Worm (Caenorhabditis elegans): Measurements from ENCODE around the gene Y105C5B.11.
A peak's percentile ranks its signal among the peaks of the same experiment; 100 is the strongest.

Gene Y105C5B.11

DNA sequence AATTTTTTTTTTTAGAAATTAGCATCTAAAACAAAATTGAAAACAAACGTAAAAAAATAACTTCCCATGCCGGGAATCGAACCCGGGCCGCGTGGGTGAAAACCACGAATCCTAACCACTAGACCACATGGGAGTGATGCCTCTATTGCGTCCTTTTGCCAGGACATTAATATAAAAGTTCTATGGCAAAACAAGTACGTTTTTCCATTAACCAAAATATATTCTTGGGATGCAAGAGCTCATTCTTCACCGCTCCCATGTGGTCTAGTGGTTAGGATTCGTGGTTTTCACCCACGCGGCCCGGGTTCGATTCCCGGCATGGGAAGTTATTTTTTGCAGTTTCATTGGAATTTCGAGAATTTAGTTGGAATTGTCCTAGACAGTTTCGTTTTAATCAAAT, 8.2 kb downstream of the Y105C5B.11 start (continued):
- TF ChIP-seq madf-3 (GFP tag; IDR thresholded peaks at IDR 0.05) (peak; percentile 75; the same call in 1 of the 2 replicates), cebp-2 (GFP tag; IDR thresholded peaks at IDR 0.05) (0 out of 2 replicates have a peak, but pooled peaks have one; percentile 70), him-1 (tag; optimal IDR thresholded peaks at IDR 0.05) (peak; percentile 65), ceh-40 (GFP tag; IDR thresholded peaks at IDR 0.05) (peak; percentile 54; the same call in 1 of the 2 replicates), nfyb-1 (GFP tag; IDR thresholded peaks at IDR 0.05) (peak; percentile 79), nhr-120 (GFP tag; IDR thresholded peaks at IDR 0.05) (0 out of 2 replicates have a peak, but pooled peaks have one; percentile 62), hmg-1.2 (GFP tag; IDR thresholded peaks at IDR 0.05) (peak; percentile 72), athp-1 (tag; optimal IDR thresholded peaks at IDR 0.05) (peak; percentile 67), attf-5 (GFP tag; optimal IDR thresholded peaks at IDR 0.05) (peak; percentile 11), tbp1 (GFP tag; optimal IDR thresholded peaks at IDR 0.05) (peak; percentile 94), pbrm-1 (GFP tag; IDR thresholded peaks at IDR 0.05) (peak; percentile 76), madf-6 (GFP tag; IDR thresholded peaks at IDR 0.05) (peak; percentile 62), ceh-58 (GFP tag; IDR thresholded peaks at IDR 0.05) (0 out of 2 replicates have a peak, but pooled peaks have one; percentile 4), F23B12.7 (tag; optimal IDR thresholded peaks at IDR 0.05; ENCODE audit: insufficient read depth) (peak; percentile 3), rpc-1 (optimal IDR thresholded peaks at IDR 0.05) (peak; percentile 76), rpc-1 (tag; optimal IDR thresholded peaks at IDR 0.05) (peak; percentile 86)

DNA sequence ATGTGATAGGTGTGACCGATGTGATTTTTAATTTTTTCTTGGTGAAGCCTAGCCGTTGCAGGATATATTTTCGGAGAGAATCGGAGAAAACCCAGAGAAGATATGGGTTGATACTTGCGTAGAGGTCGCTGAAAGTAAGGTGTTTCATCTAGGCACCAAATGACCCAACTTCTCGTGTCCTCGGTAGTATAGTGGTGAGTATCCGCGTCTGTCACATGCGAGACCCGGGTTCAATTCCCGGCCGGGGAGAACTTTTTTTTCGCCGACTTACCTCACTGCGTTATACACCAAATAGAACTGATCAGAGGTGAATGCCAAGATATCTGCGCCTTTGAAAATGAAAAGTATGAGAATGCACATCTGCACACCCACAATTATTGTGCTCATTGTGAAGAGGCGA, 9.5 kb downstream of the Y105C5B.11 start:
- no peak for TF ChIP-seq ceh-100 (GFP tag; IDR thresholded peaks at IDR 0.05)
- no peak for TF ChIP-seq madf-8 (GFP tag; conservative IDR thresholded peaks at IDR 0.05)
- TF ChIP-seq tlf-1 (GFP tag; optimal IDR thresholded peaks at IDR 0.05): peak; percentile 2
- TF ChIP-seq nhr-80 (tag; optimal IDR thresholded peaks at IDR 0.05): no peak
- TF ChIP-seq B0035.1 (tag; optimal IDR thresholded peaks at IDR 0.05): no peak
- TF ChIP-seq ccch-3 (GFP tag; optimal IDR thresholded peaks at IDR 0.05): peak; percentile 34
- TF ChIP-seq madf-10 (tag; optimal IDR thresholded peaks at IDR 0.05): peak; percentile 48
- peak; percentile 37 for TF ChIP-seq lin-54 (GFP tag; optimal IDR thresholded peaks at IDR 0.05)
- peak; percentile 7 for TF ChIP-seq him-1 (tag; optimal IDR thresholded peaks at IDR 0.05)
- TF ChIP-seq hmg-1.2 (GFP tag; IDR thresholded peaks at IDR 0.05): peak; percentile 73
- no peak for TF ChIP-seq aptf-3 (GFP tag; IDR thresholded peaks at IDR 0.05)
- TF ChIP-seq nfya-2 (GFP tag; IDR thresholded peaks at IDR 0.05): no peak
- TF ChIP-seq pha-4 (tag; optimal IDR thresholded peaks at IDR 0.05): no peak
- TF ChIP-seq F37B4.10 (GFP tag; IDR thresholded peaks at IDR 0.05): no peak
- no peak for TF ChIP-seq athp-1 (tag; optimal IDR thresholded peaks at IDR 0.05)
- TF ChIP-seq nhr-90 (tag; optimal IDR thresholded peaks at IDR 0.05): peak; percentile 84
- TF ChIP-seq C17E4.6 (GFP tag; IDR thresholded peaks at IDR 0.05): no peak
- TF ChIP-seq ztf-3 (GFP tag; optimal IDR thresholded peaks at IDR 0.05): peak; percentile 47
- no peak for TF ChIP-seq ceh-40 (GFP tag; IDR thresholded peaks at IDR 0.05)
- no peak for TF ChIP-seq Y79H2A.3 (GFP tag; conservative IDR thresholded peaks at IDR 0.05)
- no peak for TF ChIP-seq F57A8.1 (GFP tag; optimal IDR thresholded peaks at IDR 0.05)
- no peak for TF ChIP-seq snpc-3.4 (tag; optimal IDR thresholded peaks at IDR 0.05)
- TF ChIP-seq egrh-3 (GFP tag; IDR thresholded peaks at IDR 0.05): 0 out of 2 replicates have a peak, but pooled peaks have one; percentile 7
- no peak for TF ChIP-seq hmg-20 (GFP tag; IDR thresholded peaks at IDR 0.05)
- no peak for TF ChIP-seq sdz-38 (tag; optimal IDR thresholded peaks at IDR 0.05)
- TF ChIP-seq ceh-58 (GFP tag; IDR thresholded peaks at IDR 0.05): no peak
- TF ChIP-seq Y53F4B.3 (GFP tag; IDR thresholded peaks at IDR 0.05): no peak
- no peak for TF ChIP-seq nhr-179 (tag; optimal IDR thresholded peaks at IDR 0.05)
- no peak for TF ChIP-seq lag-1 (GFP tag; IDR thresholded peaks at IDR 0.05)
- TF ChIP-seq lin-26 (GFP tag; IDR thresholded peaks at IDR 0.05): peak; percentile 93
- TF ChIP-seq ztf-26 (tag; optimal IDR thresholded peaks at IDR 0.05): no peak
- TF ChIP-seq K11D2.4 (GFP tag; IDR thresholded peaks at IDR 0.05): no peak
- TF ChIP-seq aptf-2 (GFP tag; conservative IDR thresholded peaks at IDR 0.05): 0 out of 2 replicates have a peak, but pooled peaks have one; percentile 47
- TF ChIP-seq egl-44 (GFP tag; IDR thresholded peaks at IDR 0.05): no peak
- TF ChIP-seq nhr-27 (tag; optimal IDR thresholded peaks at IDR 0.05): no peak
- TF ChIP-seq akir-1 (GFP tag; optimal IDR thresholded peaks at IDR 0.05): no peak
- no peak for TF ChIP-seq F55B11.4 (tag; optimal IDR thresholded peaks at IDR 0.05; ENCODE audit: borderline replicate concordance, insufficient read depth)

Data from whole organism, young adult.